Worm (Caenorhabditis elegans) whole organism, mixed stage, embryonic: ENCODE results near the gene ets-7.

Experiments used
- nhr-28 ChIP-seq: fragments of 150-350 bp; optimal IDR thresholded peaks from 2 replicates; lab custom pipeline; 2014; ENCODE audit warnings: missing biosample characterization, missing genetic modification characterization
- ztf-11 ChIP-seq: fragments of 150-350 bp; optimal IDR thresholded peaks from 2 replicates; lab custom pipeline; 2014; ENCODE audit warnings: missing biosample characterization, missing genetic modification characterization

- TF ChIP-seq ztf-11 (tag; lab: Kevin White, UChicago): no peak
- TF ChIP-seq nhr-28 (tag; lab: Kevin White, UChicago): no peak
Measured at ce11 chrV:7528816-7529215, 29.8 kb downstream of the ets-7 start, which contains the start of gene C54F6.5.
